Worm (Caenorhabditis elegans): ENCODE measurements around the gene madf-9.

- TF ChIP-seq ztf-29 (GFP tag; IDR thresholded peaks at IDR 0.05) (no peak), tab-1 (GFP tag; IDR thresholded peaks at IDR 0.05) (no peak), med-1 (GFP tag; optimal IDR thresholded peaks at IDR 0.05; ENCODE audit: insufficient read depth) (no peak)
Observed at ce11 chrIV:3688050-3688449, 51.2 kb downstream of the madf-9 start.

Data from whole organism, midembryonic.